Worm (Caenorhabditis elegans) whole organism, midembryonic: ENCODE results near the gene T21B4.3.
"Not testable (repeated sequence)": the region's sequence is repeated elsewhere in the genome, so short reads cannot be mapped to it uniquely, and the experiment has no call there.

Source experiments
- T22C8.4 ChIP-seq: fragments of 200-800 bp; sonication (Bioruptor generic); IDR thresholded peaks from 2 replicates; pipeline ENCODE4 v1.3.6; 2022; ENCODE audit warnings: missing genetic modification characterization, missing compliant biosample characterization
- cog-1 ChIP-seq: sonication (generic microtip); optimal IDR thresholded peaks from 2 replicates; lab custom pipeline; 2016; ENCODE audit warnings: missing genetic modification characterization, missing compliant biosample characterization
- flt-1 ChIP-seq: fragments of 200-800 bp; sonication (Bioruptor generic); IDR thresholded peaks from 2 replicates; pipeline ENCODE4 v1.3.6; 2022; ENCODE audit warnings: missing genetic modification characterization, missing compliant biosample characterization
- klf-2 ChIP-seq: fragments of 200-800 bp; sonication (Bioruptor generic); conservative IDR thresholded peaks from 2 replicates; pipeline ENCODE4 v1.3.6; 2022; ENCODE audit warnings: missing genetic modification reagents, missing genetic modification characterization, missing compliant biosample characterization
- med-1 ChIP-seq: sonication (generic microtip); optimal IDR thresholded peaks from 2 replicates; lab custom pipeline; 2017; ENCODE audit warnings: missing genetic modification characterization, mild to moderate bottlenecking, missing compliant biosample characterization, antibody characterized with exemption, missing genetic modification reagents; ENCODE audit not compliant: insufficient read depth
- ref-1 ChIP-seq: fragments of 200-800 bp; sonication (Bioruptor generic); conservative IDR thresholded peaks from 2 replicates; pipeline ENCODE4 v1.3.6; 2022; ENCODE audit warnings: missing genetic modification reagents, missing genetic modification characterization, missing compliant biosample characterization
- tab-1 ChIP-seq: fragments of 200-800 bp; sonication (Bioruptor generic); IDR thresholded peaks from 2 replicates; pipeline ENCODE4 v1.3.6; 2022; ENCODE audit warnings: missing genetic modification characterization, missing compliant biosample characterization
- ztf-23 ChIP-seq: fragments of 200-800 bp; sonication (Bioruptor generic); IDR thresholded peaks from 2 replicates; pipeline ENCODE4 v1.3.6; 2022; ENCODE audit warnings: missing genetic modification reagents, missing genetic modification characterization, missing compliant biosample characterization
- ztf-29 ChIP-seq: fragments of 200-800 bp; sonication (Bioruptor generic); IDR thresholded peaks from 2 replicates; pipeline ENCODE4 v1.3.6; 2022; ENCODE audit warnings: missing genetic modification reagents, missing genetic modification characterization, missing compliant biosample characterization

Gene T21B4.3

DNA sequence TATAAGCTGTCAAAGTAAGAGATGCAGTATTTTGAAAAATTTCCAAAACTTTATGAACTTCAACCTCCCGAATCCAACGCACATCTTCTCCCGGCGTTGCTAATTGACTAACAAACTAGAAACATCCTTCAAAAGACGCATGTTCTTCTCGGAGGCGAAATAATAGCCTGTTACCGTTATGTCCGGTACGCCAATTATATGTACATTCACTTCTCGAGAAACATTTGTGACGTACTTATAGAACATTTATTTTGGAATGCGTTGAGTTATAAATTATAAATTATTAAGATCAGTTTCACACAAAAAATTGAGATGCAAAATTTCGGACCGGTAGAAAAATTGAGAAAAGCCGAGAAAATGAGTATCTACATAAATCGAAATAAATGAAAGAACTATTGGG is at the start of gene T21B4.3:
TSS of gene T21B4.3 (minus strand) at position 101 of the 400 bp plus-strand sequence.
- no peak for TF ChIP-seq cog-1 (tag; lab: Kevin White, UChicago)
- TF ChIP-seq ref-1: no peak
- no peak for TF ChIP-seq flt-1 (GFP tag; lab: Robert Waterston, UW)
- no peak for TF ChIP-seq ztf-23 (GFP tag; lab: Robert Waterston, UW)
- no peak for TF ChIP-seq klf-2 (GFP tag; lab: Robert Waterston, UW)
- no peak for TF ChIP-seq T22C8.4
- no peak for TF ChIP-seq tab-1 (GFP tag; lab: Robert Waterston, UW)
- TF ChIP-seq ztf-29 (GFP tag; lab: Robert Waterston, UW): no peak
- no peak for TF ChIP-seq med-1 (GFP tag; lab: Kevin White, UChicago)

DNA sequence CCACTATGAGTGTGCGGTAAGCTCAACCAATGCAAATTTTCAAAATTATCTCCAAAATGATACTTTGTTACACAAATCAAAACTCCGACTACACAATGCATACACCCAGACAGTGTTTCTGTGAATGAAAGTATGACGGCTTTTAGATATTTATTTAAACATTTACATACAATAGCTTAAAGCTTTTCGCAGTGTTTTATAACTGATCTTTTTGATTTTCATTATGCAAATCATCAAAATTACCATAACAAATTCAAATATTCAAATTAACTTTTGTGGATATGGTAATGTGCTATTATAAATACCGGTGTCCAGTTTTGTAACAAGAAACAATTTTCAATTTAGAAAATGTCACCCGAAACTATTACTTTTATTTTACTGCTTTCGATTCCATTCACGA is 49.5 kb upstream of the T21B4.3 start, which contains the start of the genes F49C5.5 and F49C5.10:
TSS of gene F49C5.5 (minus strand) at position 101 of the 400 bp plus-strand sequence.
TSS of gene F49C5.10 (plus strand) at position 344 of the 400 bp plus-strand sequence.
- no peak for TF ChIP-seq ref-1
- TF ChIP-seq ztf-23 (GFP tag; lab: Robert Waterston, UW): no peak
- TF ChIP-seq flt-1 (GFP tag; lab: Robert Waterston, UW): no peak
- TF ChIP-seq ztf-29 (GFP tag; lab: Robert Waterston, UW): no peak
- TF ChIP-seq T22C8.4: no peak
- no peak for TF ChIP-seq cog-1 (tag; lab: Kevin White, UChicago)

DNA sequence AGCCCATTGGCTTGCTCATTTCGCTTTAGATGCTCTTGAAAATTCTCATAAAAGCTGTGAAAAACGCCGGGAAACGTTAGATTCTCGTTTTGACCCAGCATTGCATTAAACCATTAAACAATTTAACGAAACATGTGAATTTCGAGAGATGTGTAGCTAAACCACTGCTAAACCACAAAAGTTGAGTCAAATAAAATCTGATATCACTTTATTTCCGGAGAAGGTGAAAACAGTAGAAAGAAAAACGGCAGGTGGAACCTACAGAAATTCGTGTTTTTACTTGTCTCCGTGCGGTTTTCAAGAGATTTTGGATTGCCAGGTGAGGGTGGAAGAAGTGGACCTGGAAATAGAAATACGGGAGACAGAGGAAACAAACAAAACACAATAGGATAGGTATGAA is 47.7 kb upstream of the T21B4.3 start, which contains the start of gene F49C5.9:
TSS of gene F49C5.9 (minus strand) at position 101 of the 400 bp plus-strand sequence.
- TF ChIP-seq T22C8.4 (no peak), tab-1 (GFP tag; lab: Robert Waterston, UW) (no peak), ztf-23 (GFP tag; lab: Robert Waterston, UW) (no peak), med-1 (GFP tag; lab: Kevin White, UChicago) (no peak), ztf-29 (GFP tag; lab: Robert Waterston, UW) (no peak), ref-1 (no peak), flt-1 (GFP tag; lab: Robert Waterston, UW) (no peak), cog-1 (tag; lab: Kevin White, UChicago) (no peak), klf-2 (GFP tag; lab: Robert Waterston, UW) (no peak)

DNA sequence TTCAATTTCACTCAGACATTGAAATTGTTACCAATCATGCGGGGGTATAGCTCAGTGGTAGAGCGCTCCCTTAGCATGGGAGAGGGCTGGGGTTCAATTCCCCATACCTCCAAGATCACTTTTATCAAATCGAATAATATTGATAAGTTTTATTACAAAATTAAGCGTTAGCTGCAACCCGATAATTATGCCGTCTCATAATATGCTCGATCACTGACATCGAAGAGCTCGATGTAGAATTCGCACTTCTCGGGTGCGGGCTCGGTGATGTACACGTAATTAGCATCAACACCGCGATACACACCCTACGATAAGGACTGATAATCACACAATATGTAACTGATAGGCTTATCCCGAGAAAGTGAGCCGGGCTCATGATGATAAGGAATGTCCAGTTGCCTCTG is 45.7 kb upstream of the T21B4.3 start:
- TF ChIP-seq T22C8.4 (no peak), med-1 (GFP tag; lab: Kevin White, UChicago) (no peak), ztf-23 (GFP tag; lab: Robert Waterston, UW) (no peak), tab-1 (GFP tag; lab: Robert Waterston, UW) (no peak), klf-2 (GFP tag; lab: Robert Waterston, UW) (no peak), flt-1 (GFP tag; lab: Robert Waterston, UW) (no peak), ztf-29 (GFP tag; lab: Robert Waterston, UW) (no peak)

- TF ChIP-seq ztf-23 (GFP tag; lab: Robert Waterston, UW) (no peak), T22C8.4 (no peak)
Observed at ce11 chrII:12539395-12539794, 42.5 kb upstream of the T21B4.3 start.

ce11 chrII:12536203-12536602 is 39.3 kb upstream of the T21B4.3 start, which contains the start of gene F49C5.3:
Gene F49C5.3 (plus strand): TSS chrII:12536503.
- not testable (repeated sequence) for TF ChIP-seq T22C8.4; ztf-29 (GFP tag; lab: Robert Waterston, UW); klf-2 (GFP tag; lab: Robert Waterston, UW)

ce11 chrII:12535297-12535803 is 38.5 kb upstream of the T21B4.3 start, which contains the start of gene nimk-1:
Gene nimk-1 (plus strand): TSS chrII:12535753.
- no peak for TF ChIP-seq med-1 (GFP tag; lab: Kevin White, UChicago)

- no peak for TF ChIP-seq ztf-23 (GFP tag; lab: Robert Waterston, UW)
- TF ChIP-seq med-1 (GFP tag; lab: Kevin White, UChicago): no peak
- TF ChIP-seq cog-1 (tag; lab: Kevin White, UChicago): no peak
- no peak for TF ChIP-seq flt-1 (GFP tag; lab: Robert Waterston, UW)
Observed at ce11 chrII:12530958-12531357, 34.1 kb upstream of the T21B4.3 start, which contains the start of gene srx-120. Gene srx-120 (plus strand): TSS chrII:12531258.

- TF ChIP-seq cog-1 (tag; lab: Kevin White, UChicago) (no peak), ztf-23 (GFP tag; lab: Robert Waterston, UW) (no peak), T22C8.4 (no peak), flt-1 (GFP tag; lab: Robert Waterston, UW) (no peak), klf-2 (GFP tag; lab: Robert Waterston, UW) (no peak), ref-1 (no peak), med-1 (GFP tag; lab: Kevin White, UChicago) (no peak), ztf-29 (GFP tag; lab: Robert Waterston, UW) (no peak)
Observed at ce11 chrII:12527947-12528346, 31.1 kb upstream of the T21B4.3 start, which contains the start of gene srx-119. Gene srx-119 (plus strand): TSS chrII:12528247.

DNA sequence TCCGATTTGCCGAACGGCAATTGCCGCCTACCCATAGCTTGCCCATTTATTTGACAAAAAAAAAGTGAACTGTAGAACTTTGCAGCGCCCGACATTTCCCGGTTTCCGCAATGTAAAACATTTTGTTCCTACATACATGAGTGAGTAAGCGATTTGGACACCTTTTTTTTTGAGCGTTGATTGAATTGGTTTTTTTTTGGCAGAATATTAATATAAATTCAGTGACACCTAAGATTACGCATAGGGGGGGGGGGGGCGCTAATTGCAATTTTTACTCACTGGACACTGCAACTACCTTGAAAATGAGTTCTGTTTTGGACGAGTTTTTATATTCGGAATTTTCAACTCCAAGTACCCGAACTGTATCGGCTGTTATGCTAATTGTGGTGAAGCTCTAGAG is 28.6 kb upstream of the T21B4.3 start, which contains the start of gene srx-118:
TSS of gene srx-118 (plus strand) at position 301 of the 400 bp plus-strand sequence.
- TF ChIP-seq cog-1 (tag; lab: Kevin White, UChicago) (no peak), med-1 (GFP tag; lab: Kevin White, UChicago) (no peak), tab-1 (GFP tag; lab: Robert Waterston, UW) (no peak), ref-1 (no peak), klf-2 (GFP tag; lab: Robert Waterston, UW) (no peak)
